Worm (Caenorhabditis elegans) whole organism, midembryonic: ENCODE data around the gene T06E6.10.

ENCODE experiments used
- flt-1 ChIP-seq: fragments of 200-800 bp; sonication (Bioruptor generic); IDR thresholded peaks from 2 replicates; pipeline ENCODE4 v1.3.6; 2022; ENCODE audit warnings: missing genetic modification characterization, missing compliant biosample characterization
- tab-1 ChIP-seq: fragments of 200-800 bp; sonication (Bioruptor generic); IDR thresholded peaks from 2 replicates; pipeline ENCODE4 v1.3.6; 2022; ENCODE audit warnings: missing genetic modification characterization, missing compliant biosample characterization
- ztf-29 ChIP-seq: fragments of 200-800 bp; sonication (Bioruptor generic); IDR thresholded peaks from 2 replicates; pipeline ENCODE4 v1.3.6; 2022; ENCODE audit warnings: missing genetic modification reagents, missing genetic modification characterization, missing compliant biosample characterization

ce11 chrV:15448865-15449264 lies 30.9 kb downstream of the T06E6.10 start, which contains the start of gene T26H5.14:
- TF ChIP-seq ztf-29 (GFP tag; lab: Robert Waterston, UW) (no peak), tab-1 (GFP tag; lab: Robert Waterston, UW) (no peak), flt-1 (GFP tag; lab: Robert Waterston, UW) (no peak)
